Fruit fly (Drosophila melanogaster): ENCODE results near the gene CG43050.
A peak's percentile ranks its signal among the peaks of the same experiment; 100 is the strongest.

The CG43050 gene

DNA sequence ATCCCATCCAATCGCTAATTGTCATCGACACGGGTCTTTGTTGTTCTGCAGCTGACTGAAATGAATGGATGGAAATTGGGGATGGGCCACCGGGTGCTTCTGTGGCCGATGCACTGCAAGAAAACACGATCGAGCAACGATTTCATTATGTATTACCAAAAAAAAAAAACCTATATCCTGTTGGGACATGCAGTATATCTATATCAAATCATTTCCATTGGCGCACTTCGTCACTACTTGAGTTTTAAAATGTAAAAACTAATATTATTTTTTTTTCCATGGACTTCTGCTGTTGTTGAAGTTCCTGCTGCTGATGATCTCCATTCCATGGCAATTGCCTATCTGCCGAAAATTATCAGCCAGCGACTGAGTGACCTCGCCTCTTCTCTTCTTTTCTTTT lies 45.3 kb upstream of the CG43050 start:
- TF ChIP-seq jim (GFP tag; optimal IDR thresholded peaks at IDR 0.05) (no peak), fru (GFP tag; optimal IDR thresholded peaks at IDR 0.05) (peak; percentile 60), dmrt93B (GFP tag; optimal IDR thresholded peaks at IDR 0.05) (peak; percentile 9), sage (GFP tag; optimal IDR thresholded peaks at IDR 0.05) (no peak), CrebA (GFP tag; optimal IDR thresholded peaks at IDR 0.05; ENCODE audit: borderline replicate concordance) (no peak), brk (GFP tag; optimal IDR thresholded peaks at IDR 0.05) (no peak), HLH106 (tag; optimal IDR thresholded peaks at IDR 0.05) (no peak), Hnf4 (GFP tag; optimal IDR thresholded peaks at IDR 0.05) (peak; percentile 39), br (GFP tag; optimal IDR thresholded peaks at IDR 0.05) (peak; percentile 60), h (GFP tag; optimal IDR thresholded peaks at IDR 0.05) (peak; percentile 72), OdsH (GFP tag; optimal IDR thresholded peaks at IDR 0.05) (peak; percentile 67), foxo (GFP tag; optimal IDR thresholded peaks at IDR 0.05) (peak in 1 of 2 experiments; percentile 66), ey (GFP tag; optimal IDR thresholded peaks at IDR 0.05) (peak; percentile 73), woc (GFP tag; optimal IDR thresholded peaks at IDR 0.05) (peak; percentile 32), CG9705 (GFP tag; optimal IDR thresholded peaks at IDR 0.05) (no peak), psq (GFP tag; optimal IDR thresholded peaks at IDR 0.05) (peak; percentile 58), CG32264 (GFP tag; optimal IDR thresholded peaks at IDR 0.05) (peak; percentile 0), usp (GFP tag; optimal IDR thresholded peaks at IDR 0.05) (no peak), lola (GFP tag; optimal IDR thresholded peaks at IDR 0.05) (no peak), dl (GFP tag; optimal IDR thresholded peaks at IDR 0.05; ENCODE audit: insufficient read depth in 1 of 2, partially characterized antibody in 2 of 2) (no peak), rgr (GFP tag; optimal IDR thresholded peaks at IDR 0.05) (peak; percentile 70), Sp1 (GFP tag; optimal IDR thresholded peaks at IDR 0.05) (peak; percentile 3)

DNA sequence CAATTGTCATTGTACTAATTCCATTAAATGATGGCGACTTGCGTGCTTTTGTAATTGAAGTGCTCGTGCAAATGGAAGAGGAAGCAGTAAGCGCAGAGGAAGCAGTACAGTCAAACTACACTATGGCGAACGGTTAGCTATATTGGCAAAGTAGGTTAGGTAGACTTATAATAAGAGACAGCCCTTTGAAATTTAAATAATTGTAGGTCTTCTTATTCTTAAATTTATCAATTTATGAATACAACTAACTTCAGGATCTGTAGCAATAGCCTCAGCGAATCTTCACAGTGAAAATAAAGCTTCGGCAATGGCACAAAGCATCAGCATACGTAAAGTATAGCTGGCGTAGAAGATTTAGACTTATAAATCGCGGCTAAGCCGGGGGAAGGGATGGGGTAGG lies 44.7 kb upstream of the CG43050 start:
- TF ChIP-seq Hr83 (GFP tag; optimal IDR thresholded peaks at IDR 0.05; ENCODE audit: poor library complexity, severe bottlenecking): no peak
- TF ChIP-seq Abd-B (GFP tag; optimal IDR thresholded peaks at IDR 0.05): no peak

DNA sequence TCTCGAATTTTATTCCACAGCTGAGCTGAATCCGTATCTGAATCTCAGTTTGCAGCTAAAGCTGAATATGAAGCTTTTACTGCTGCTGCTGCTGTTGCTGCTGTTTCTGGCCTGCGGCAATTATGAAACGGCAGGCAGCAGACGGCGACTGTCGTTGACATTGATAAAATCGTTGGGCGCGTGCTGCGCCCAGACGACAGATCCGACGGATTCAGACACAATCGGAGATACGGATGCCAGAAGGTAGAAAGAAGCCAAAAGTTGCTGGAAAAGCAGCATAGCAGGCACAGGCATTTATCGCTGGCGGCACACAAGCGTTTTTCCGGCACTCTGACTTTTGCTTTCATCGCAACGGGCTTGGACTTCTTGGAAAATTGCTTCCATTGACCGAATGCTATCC lies 39.6 kb upstream of the CG43050 start:
- TF ChIP-seq psq (GFP tag; optimal IDR thresholded peaks at IDR 0.05): no peak
- no peak for TF ChIP-seq Dif (GFP tag; optimal IDR thresholded peaks at IDR 0.05; ENCODE audit: partially characterized antibody)
- no peak for TF ChIP-seq h (GFP tag; optimal IDR thresholded peaks at IDR 0.05)
- TF ChIP-seq GATAd (GFP tag; optimal IDR thresholded peaks at IDR 0.05): no peak
- no peak for TF ChIP-seq N (GFP tag; optimal IDR thresholded peaks at IDR 0.05)
- no peak for TF ChIP-seq woc (GFP tag; optimal IDR thresholded peaks at IDR 0.05)
- no peak for TF ChIP-seq HLH106 (tag; optimal IDR thresholded peaks at IDR 0.05)
- TF ChIP-seq jim (GFP tag; optimal IDR thresholded peaks at IDR 0.05): no peak
- TF ChIP-seq lola (GFP tag; optimal IDR thresholded peaks at IDR 0.05): no peak

DNA sequence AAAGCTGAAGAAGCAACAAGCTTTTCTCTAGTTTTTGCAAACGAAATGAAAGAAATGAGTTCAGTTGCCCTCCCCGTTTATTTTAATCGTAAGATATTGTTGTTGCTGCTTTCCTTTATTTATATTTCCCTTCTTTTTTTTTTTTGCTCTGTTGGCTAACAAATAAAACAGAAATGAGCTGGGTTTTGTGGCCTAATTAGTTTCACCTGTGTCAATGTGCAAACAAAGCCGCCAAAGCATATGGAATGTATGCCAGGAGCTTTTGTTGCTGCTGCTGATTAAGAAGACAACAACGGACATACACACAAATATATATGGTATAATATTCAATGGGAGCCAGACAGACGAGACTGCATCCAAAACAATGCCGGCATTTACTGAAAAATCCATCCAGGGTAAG lies 36.9 kb upstream of the CG43050 start:
- TF ChIP-seq br (GFP tag; optimal IDR thresholded peaks at IDR 0.05) (peak; percentile 68), brk (GFP tag; optimal IDR thresholded peaks at IDR 0.05) (peak; percentile 56), Jra (GFP tag; optimal IDR thresholded peaks at IDR 0.05) (peak; percentile 56), foxo (GFP tag; optimal IDR thresholded peaks at IDR 0.05) (peak in 1 of 2 experiments; percentile 73), fru (GFP tag; optimal IDR thresholded peaks at IDR 0.05) (peak; percentile 74), OdsH (GFP tag; optimal IDR thresholded peaks at IDR 0.05) (peak; percentile 85), tai (GFP tag; optimal IDR thresholded peaks at IDR 0.05) (peak; percentile 59), rgr (GFP tag; optimal IDR thresholded peaks at IDR 0.05) (peak; percentile 90), Mio (GFP tag; optimal IDR thresholded peaks at IDR 0.05) (no peak), Vsx2 (GFP tag; optimal IDR thresholded peaks at IDR 0.05; ENCODE audit: partially characterized antibody) (no peak), CG32264 (GFP tag; optimal IDR thresholded peaks at IDR 0.05) (peak; percentile 48), sage (GFP tag; optimal IDR thresholded peaks at IDR 0.05) (no peak), dl (GFP tag; optimal IDR thresholded peaks at IDR 0.05; ENCODE audit: insufficient read depth in 1 of 2, partially characterized antibody in 2 of 2) (no peak), Sp1 (GFP tag; optimal IDR thresholded peaks at IDR 0.05) (peak; percentile 9), h (GFP tag; optimal IDR thresholded peaks at IDR 0.05) (peak; percentile 88), Hr83 (GFP tag; optimal IDR thresholded peaks at IDR 0.05; ENCODE audit: poor library complexity, severe bottlenecking) (peak; percentile 93), psq (GFP tag; optimal IDR thresholded peaks at IDR 0.05) (peak; percentile 67), dmrt93B (GFP tag; optimal IDR thresholded peaks at IDR 0.05) (peak; percentile 6), Hnf4 (GFP tag; optimal IDR thresholded peaks at IDR 0.05) (peak; percentile 73), ey (GFP tag; optimal IDR thresholded peaks at IDR 0.05) (peak; percentile 27)

Data from whole organism, wandering third instar larva.